Worm (Caenorhabditis elegans) whole organism, late embryonic: ENCODE results near the gene thoc-1.

ENCODE experiments used
- T23F11.4 ChIP-seq: fragments of 200-800 bp; sonication (Bioruptor generic); optimal IDR thresholded peaks from 2 replicates; lab custom pipeline; 2018; ENCODE audit warnings: mild to moderate bottlenecking, missing genetic modification characterization, missing compliant biosample characterization
- Y22D7AL.16 ChIP-seq: sonication (generic microtip); optimal IDR thresholded peaks from 2 replicates; lab custom pipeline; 2016; ENCODE audit warnings: missing genetic modification characterization, missing compliant biosample characterization
- ceh-48 ChIP-seq: sonication (generic microtip); optimal IDR thresholded peaks from 2 replicates; lab custom pipeline; 2016; ENCODE audit warnings: missing genetic modification characterization, inconsistent platforms, missing compliant biosample characterization
- fax-1 ChIP-seq: sonication (generic microtip); optimal IDR thresholded peaks from 2 replicates; lab custom pipeline; 2016; ENCODE audit warnings: missing genotype, missing genetic modification characterization, missing compliant biosample characterization
- hlh-6 ChIP-seq: sonication (generic microtip); optimal IDR thresholded peaks from 2 replicates; lab custom pipeline; 2016; ENCODE audit warnings: missing genotype, missing genetic modification characterization, missing compliant biosample characterization
- pag-3 ChIP-seq: sonication (generic microtip); optimal IDR thresholded peaks from 2 replicates; lab custom pipeline; 2016; ENCODE audit warnings: missing compliant biosample characterization, missing genetic modification characterization, borderline replicate concordance
- syd-9 ChIP-seq: sonication (generic microtip); optimal IDR thresholded peaks from 2 replicates; lab custom pipeline; 2016; ENCODE audit warnings: mild to moderate bottlenecking, missing genetic modification characterization, moderate library complexity, missing compliant biosample characterization
- tbx-2 ChIP-seq: sonication (generic microtip); optimal IDR thresholded peaks from 2 replicates; lab custom pipeline; 2016; ENCODE audit warnings: missing genetic modification characterization, missing compliant biosample characterization

Gene thoc-1

DNA sequence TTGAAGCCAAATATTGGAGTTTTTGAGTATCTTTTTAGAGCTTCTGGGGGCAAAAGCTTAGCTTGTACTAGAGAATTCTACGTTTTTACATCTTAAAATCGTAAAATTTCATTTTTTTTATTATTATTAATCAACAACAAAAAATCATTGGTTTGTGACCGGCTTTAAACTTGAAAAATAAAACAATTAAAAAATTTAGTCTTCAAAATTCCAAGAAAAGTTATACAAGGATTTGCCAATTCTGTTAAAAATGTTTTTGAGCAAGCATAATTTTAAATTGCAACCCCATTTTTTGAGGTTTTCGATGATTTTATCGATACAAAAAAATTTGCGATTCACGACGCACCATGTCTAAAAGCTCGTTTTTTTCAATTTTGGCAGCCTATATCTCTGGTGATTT lies 55.3 kb downstream of the thoc-1 start:
- no peak for TF ChIP-seq pag-3
- TF ChIP-seq tbx-2 (tag; lab: Kevin White, UChicago) = no peak
- TF ChIP-seq hlh-6 (tag; lab: Kevin White, UChicago) = no peak
- TF ChIP-seq syd-9 = no peak
- no peak for TF ChIP-seq T23F11.4
- no peak for TF ChIP-seq fax-1 (tag; lab: Kevin White, UChicago)
- no peak for TF ChIP-seq ceh-48
- TF ChIP-seq Y22D7AL.16 (tag; lab: Kevin White, UChicago) = no peak
